Fruit fly (Drosophila melanogaster): ENCODE measurements around the gene goe.

DNA sequence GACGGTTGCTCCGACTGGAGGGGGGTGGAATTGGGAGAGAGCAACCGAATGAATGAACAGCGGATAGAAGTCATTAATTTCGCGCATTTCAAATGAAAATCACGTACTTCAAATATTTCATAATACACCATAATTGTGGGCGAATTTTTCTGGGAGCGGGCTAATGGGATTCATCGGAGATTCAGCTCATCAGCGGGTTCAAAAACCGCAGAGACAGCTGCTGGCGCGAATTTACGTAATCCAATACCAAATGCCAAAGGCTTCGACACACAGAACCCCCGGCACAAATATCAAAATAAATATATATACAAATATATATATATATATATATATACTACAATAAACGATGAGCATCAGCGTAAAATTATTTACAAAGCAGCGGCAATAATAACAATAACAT, 35.1 kb downstream of the goe start:
- TF ChIP-seq N (GFP tag; optimal IDR thresholded peaks at IDR 0.05) (no peak), dl (GFP tag; optimal IDR thresholded peaks at IDR 0.05; ENCODE audit: insufficient read depth in 1 of 2, partially characterized antibody in 2 of 2) (no peak), foxo (GFP tag; optimal IDR thresholded peaks at IDR 0.05) (no peak)

Measured in whole organism, wandering third instar larva.